Worm (Caenorhabditis elegans) whole organism, L2 larva: ENCODE data around the gene C04B4.2.
"Not testable (repeated sequence)": the region's sequence is repeated elsewhere in the genome, so short reads cannot be mapped to it uniquely, and the experiment has no call there.

Source experiments
- C34F6.9 ChIP-seq: fragments of 150-350 bp; optimal IDR thresholded peaks from 2 replicates; lab custom pipeline; 2014; ENCODE audit warnings: missing biosample characterization, missing genetic modification characterization
- R02D3.7 ChIP-seq: fragments of 150-350 bp; optimal IDR thresholded peaks from 2 replicates; lab custom pipeline; 2014; ENCODE audit warnings: missing biosample characterization, missing genetic modification characterization
- Y55F3AM.14 ChIP-seq: fragments of 200-800 bp; sonication (Bioruptor generic); optimal IDR thresholded peaks from 2 replicates; lab custom pipeline; 2018; ENCODE audit warnings: mild to moderate bottlenecking, missing genetic modification characterization, missing compliant biosample characterization
- ama-1 ChIP-seq: fragments of 150-350 bp; optimal IDR thresholded peaks from 2 replicates; lab custom pipeline; 2018; ENCODE audit warnings: inconsistent platforms
- ceh-16 ChIP-seq: fragments of 150-350 bp; optimal IDR thresholded peaks from 2 replicates; lab custom pipeline; 2014; ENCODE audit warnings: missing biosample characterization, missing genetic modification characterization
- crh-2 ChIP-seq: sonication (generic microtip); optimal IDR thresholded peaks from 2 replicates; lab custom pipeline; 2017; ENCODE audit warnings: missing biosample characterization, missing genetic modification characterization
- dmd-4 ChIP-seq: sonication (generic microtip); optimal IDR thresholded peaks from 2 replicates; lab custom pipeline; 2017; ENCODE audit warnings: missing biosample characterization, missing genetic modification characterization
- egl-27 ChIP-seq: sonication (generic microtip); optimal IDR thresholded peaks from 3 replicates; lab custom pipeline; 2017; ENCODE audit warnings: missing biosample characterization, missing genetic modification reagents, missing genetic modification characterization
- elt-3 ChIP-seq: sonication (generic microtip); optimal IDR thresholded peaks from 2 replicates; lab custom pipeline; 2017; ENCODE audit warnings: missing biosample characterization, missing genetic modification characterization
- fos-1 ChIP-seq: fragments of 150-350 bp; optimal IDR thresholded peaks from 2 replicates; lab custom pipeline; 2014; ENCODE audit warnings: missing biosample characterization, missing genetic modification characterization
- lin-11 ChIP-seq: fragments of 150-350 bp; sonication (generic microtip); optimal IDR thresholded peaks from 2 replicates; lab custom pipeline; 2014; ENCODE audit warnings: missing biosample characterization, missing genetic modification characterization, inconsistent platforms, mixed read lengths
- lin-13 ChIP-seq: fragments of 150-350 bp; optimal IDR thresholded peaks from 2 replicates; lab custom pipeline; 2014; ENCODE audit warnings: missing biosample characterization, missing genetic modification reagents, missing genetic modification characterization
- lin-39 ChIP-seq: fragments of 150-350 bp; optimal IDR thresholded peaks from 2 replicates; lab custom pipeline; 2014; ENCODE audit warnings: missing biosample characterization, missing genetic modification reagents, missing genetic modification characterization
- mab-5 ChIP-seq: fragments of 150-350 bp; optimal IDR thresholded peaks from 2 replicates; lab custom pipeline; 2014; ENCODE audit warnings: missing biosample characterization, missing genetic modification characterization
- mbf-1 ChIP-seq: sonication (generic microtip); optimal IDR thresholded peaks from 2 replicates; lab custom pipeline; 2017; ENCODE audit warnings: missing biosample characterization, missing genetic modification characterization
- nhr-10 ChIP-seq: sonication (generic microtip); optimal IDR thresholded peaks from 2 replicates; lab custom pipeline; 2017; ENCODE audit warnings: missing biosample characterization, missing genetic modification characterization
- nhr-11 ChIP-seq: fragments of 150-350 bp; optimal IDR thresholded peaks from 2 replicates; lab custom pipeline; 2014; ENCODE audit warnings: missing biosample characterization, missing genetic modification characterization
- nhr-12 ChIP-seq: fragments of 150-350 bp; optimal IDR thresholded peaks from 2 replicates; lab custom pipeline; 2014; ENCODE audit warnings: missing biosample characterization, missing genetic modification characterization
- nhr-21 ChIP-seq: fragments of 150-350 bp; optimal IDR thresholded peaks from 2 replicates; lab custom pipeline; 2014; ENCODE audit warnings: missing biosample characterization, missing genetic modification characterization
- nhr-237 ChIP-seq: fragments of 150-350 bp; optimal IDR thresholded peaks from 2 replicates; lab custom pipeline; 2014; ENCODE audit warnings: missing biosample characterization, missing genetic modification characterization
- nhr-25 ChIP-seq: fragments of 150-350 bp; sonication (generic microtip); optimal IDR thresholded peaks from 3 replicates; lab custom pipeline; 2014; ENCODE audit warnings: missing biosample characterization, missing genetic modification characterization
- nhr-6 ChIP-seq: fragments of 150-350 bp; optimal IDR thresholded peaks from 2 replicates; lab custom pipeline; 2014; ENCODE audit warnings: missing biosample characterization, missing genetic modification characterization
- nhr-77 ChIP-seq: fragments of 150-350 bp; optimal IDR thresholded peaks from 2 replicates; lab custom pipeline; 2014; ENCODE audit warnings: missing biosample characterization, missing genetic modification characterization
- sem-4 ChIP-seq: fragments of 150-350 bp; optimal IDR thresholded peaks from 2 replicates; lab custom pipeline; 2014; ENCODE audit warnings: missing biosample characterization, missing genetic modification reagents, missing genetic modification characterization
- sma-3 ChIP-seq: sonication (generic microtip); optimal IDR thresholded peaks from 2 replicates; lab custom pipeline; 2016; ENCODE audit warnings: missing genetic modification reagents, missing genetic modification characterization, missing compliant biosample characterization
- unc-55 ChIP-seq: fragments of 150-350 bp; sonication (generic microtip); optimal IDR thresholded peaks from 3 replicates; lab custom pipeline; 2014; ENCODE audit warnings: missing biosample characterization, missing genetic modification reagents, missing genetic modification characterization
- zag-1 ChIP-seq: fragments of 150-350 bp; optimal IDR thresholded peaks from 2 replicates; lab custom pipeline; 2014; ENCODE audit warnings: missing biosample characterization, missing genetic modification characterization

The C04B4.2 gene

DNA sequence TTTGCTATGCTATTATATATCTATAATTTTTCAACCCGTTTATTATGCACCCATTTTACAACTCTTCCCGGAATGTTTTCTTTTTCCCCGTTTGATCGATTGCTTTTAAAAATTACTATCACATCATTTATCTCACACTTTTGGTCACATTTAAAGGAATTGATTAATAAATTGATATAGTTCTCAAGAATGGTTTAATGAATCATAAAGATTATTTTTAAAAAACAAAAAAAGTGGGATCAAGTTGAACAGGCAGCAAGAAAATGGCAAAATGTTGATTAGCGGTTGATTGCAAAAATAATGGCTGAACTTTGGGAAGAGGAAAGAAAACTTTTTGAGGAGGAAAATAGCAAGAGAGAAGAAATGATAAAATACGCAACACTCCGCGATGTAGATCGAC lies 16.8 kb downstream of the C04B4.2 start, which contains the start of gene W06D11.5:
Gene W06D11.5, plus strand, starts transcription at position 301 of the 400 bp plus-strand sequence.
- no peak for TF ChIP-seq mbf-1 (tag; lab: Kevin White, UChicago)
- TF ChIP-seq nhr-11 (tag; lab: Kevin White, UChicago): no peak
- no peak for TF ChIP-seq sma-3 (GFP tag; lab: Kevin White, UChicago)
- TF ChIP-seq nhr-21: no peak
- TF ChIP-seq unc-55 (GFP tag; lab: Kevin White, UChicago): no peak
- TF ChIP-seq nhr-6 (tag; lab: Kevin White, UChicago): no peak
- no peak for TF ChIP-seq zag-1 (tag; lab: Kevin White, UChicago)
- no peak for TF ChIP-seq nhr-25 (tag; lab: Kevin White, UChicago)
- no peak for TF ChIP-seq lin-11 (tag; lab: Kevin White, UChicago)
- no peak for TF ChIP-seq C34F6.9 (tag; lab: Kevin White, UChicago)

DNA sequence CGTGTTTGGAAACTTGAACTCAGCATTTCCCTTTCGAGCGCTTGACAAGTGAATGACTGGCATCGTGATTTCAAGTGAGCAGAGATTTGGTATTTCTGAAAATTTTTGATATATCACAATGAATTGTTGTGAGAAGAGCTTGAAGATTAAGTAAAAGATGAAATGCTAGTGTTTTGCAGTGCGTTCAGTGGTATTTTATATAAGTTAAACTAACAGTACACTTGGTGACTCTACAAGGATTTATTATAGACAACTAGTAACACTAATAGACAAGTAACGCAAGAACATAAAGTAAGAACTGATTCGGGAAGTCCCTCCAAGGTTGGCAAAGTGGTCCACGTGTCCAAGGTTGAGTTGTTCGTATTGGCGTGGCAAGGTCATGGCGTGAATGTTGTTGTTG lies 19.7 kb downstream of the C04B4.2 start, which contains the start of gene dot-1.3:
Gene dot-1.3, minus strand, starts transcription at position 101 of the 400 bp plus-strand sequence.
- not testable (repeated sequence) for TF ChIP-seq Y55F3AM.14 (GFP tag; lab: Kevin White, UChicago); nhr-237 (tag; lab: Kevin White, UChicago); egl-27 (tag; lab: Kevin White, UChicago)
- TF ChIP-seq, all 48 proteins: peak for 0; not testable (repeated sequence) for 48

DNA sequence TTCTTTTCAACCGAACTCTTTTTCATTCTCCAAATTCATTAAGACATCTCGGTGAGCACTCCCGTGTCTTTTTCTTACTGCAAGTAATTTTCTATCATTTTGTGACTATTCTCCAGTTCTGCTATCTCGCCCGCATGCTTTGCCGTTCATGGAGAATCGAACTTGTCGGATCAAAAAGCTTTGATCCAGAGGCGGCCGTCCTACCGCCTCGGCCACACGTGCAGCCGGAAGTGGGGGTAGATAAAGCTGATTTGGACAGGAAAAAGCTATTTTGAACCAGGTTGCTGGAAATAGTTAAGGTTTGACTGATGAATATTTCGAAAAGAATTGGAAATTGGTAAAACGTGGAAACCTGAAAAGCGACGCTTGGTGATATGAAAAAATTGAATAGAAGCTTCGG lies 21.1 kb downstream of the C04B4.2 start:
- no peak for TF ChIP-seq R02D3.7 (tag; lab: Kevin White, UChicago)
- TF ChIP-seq Y55F3AM.14 (GFP tag; lab: Kevin White, UChicago): no peak

DNA sequence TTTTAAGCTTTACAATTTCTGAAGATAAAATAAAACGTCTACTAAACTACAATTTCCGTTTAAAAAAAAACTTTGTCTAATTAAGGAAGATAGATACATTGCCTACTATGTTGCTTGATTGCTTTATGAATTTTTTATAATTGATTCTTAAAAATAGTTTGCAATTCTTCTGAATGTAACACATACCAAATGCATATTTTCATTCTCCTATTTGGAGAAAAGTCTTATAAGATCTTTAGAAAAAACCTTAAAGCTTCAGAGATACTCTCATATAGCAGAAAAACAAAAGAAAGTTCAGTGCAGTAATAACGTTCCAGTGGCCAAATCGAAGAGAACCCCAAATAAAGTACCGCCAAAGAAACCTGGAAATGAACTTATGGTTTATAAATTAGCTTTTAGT lies 23.5 kb downstream of the C04B4.2 start, which contains the start of gene phf-32:
Gene phf-32, plus strand, starts transcription at position 301 of the 400 bp plus-strand sequence.
- TF ChIP-seq lin-13 (GFP tag; lab: Kevin White, UChicago) (no peak), ama-1 (lab: Kevin White, UChicago) (no peak)

DNA sequence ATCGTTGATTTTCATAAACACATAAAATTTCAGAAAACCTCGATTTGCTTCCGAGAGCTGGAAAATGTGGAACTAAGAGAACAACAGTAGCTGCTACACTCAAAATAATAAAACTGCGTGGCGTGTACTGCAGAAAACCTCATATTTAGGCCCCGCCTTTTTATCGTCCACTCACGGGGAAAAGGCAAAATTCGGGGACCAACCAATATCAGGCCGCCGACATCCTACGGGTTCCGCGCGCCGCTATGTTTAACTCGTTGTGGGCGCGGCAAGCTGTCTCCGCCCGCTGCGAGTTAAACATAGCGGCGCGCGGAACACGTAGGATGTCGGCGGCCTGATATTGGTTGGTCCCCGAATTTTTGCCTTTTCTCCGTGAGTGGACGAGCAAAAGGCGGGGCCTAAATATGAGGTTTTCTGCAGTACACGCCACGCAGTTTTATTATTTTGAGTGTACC lies 25.0 kb downstream of the C04B4.2 start, which contains the start of gene F17A2.16:
Gene F17A2.16, plus strand, starts transcription at position 405 of the 455 bp plus-strand sequence.
- TF ChIP-seq nhr-12 (tag; lab: Kevin White, UChicago); mab-5 (tag; lab: Kevin White, UChicago); sem-4: not testable (repeated sequence)

DNA sequence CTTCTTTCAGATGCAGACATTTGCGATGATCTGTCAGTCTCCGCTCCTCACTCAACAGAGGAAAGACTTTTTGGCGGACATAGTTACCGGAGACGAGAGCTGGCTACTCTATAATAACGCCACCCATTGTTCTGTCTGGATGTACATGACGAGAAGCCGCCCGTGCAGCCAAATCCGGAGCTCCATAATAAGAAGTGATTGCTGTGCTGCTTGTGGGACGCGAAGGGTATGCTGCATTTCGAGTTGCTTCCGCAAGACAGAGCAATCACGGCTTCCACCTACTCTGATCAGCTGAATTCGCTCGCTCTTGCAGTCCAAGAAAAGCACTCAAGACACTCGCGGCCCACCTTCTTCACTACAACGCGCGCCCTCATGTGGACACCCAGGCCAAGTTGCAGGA lies 30.7 kb downstream of the C04B4.2 start:
- TF ChIP-seq dmd-4 (tag; lab: Kevin White, UChicago): no peak
- TF ChIP-seq nhr-237 (tag; lab: Kevin White, UChicago): no peak
- no peak for TF ChIP-seq mab-5 (tag; lab: Kevin White, UChicago)
- TF ChIP-seq ceh-16: no peak
- no peak for TF ChIP-seq ama-1 (lab: Kevin White, UChicago)
- no peak for TF ChIP-seq fos-1 (tag; lab: Kevin White, UChicago)
- no peak for TF ChIP-seq egl-27 (tag; lab: Kevin White, UChicago)
- TF ChIP-seq crh-2 (tag; lab: Kevin White, UChicago): no peak
- TF ChIP-seq C34F6.9 (tag; lab: Kevin White, UChicago): no peak
- TF ChIP-seq lin-39: no peak
- no peak for TF ChIP-seq sma-3 (GFP tag; lab: Kevin White, UChicago)
- TF ChIP-seq nhr-77 (tag; lab: Kevin White, UChicago): no peak
- no peak for TF ChIP-seq lin-11 (tag; lab: Kevin White, UChicago)
- TF ChIP-seq sem-4: no peak
- no peak for TF ChIP-seq nhr-10

DNA sequence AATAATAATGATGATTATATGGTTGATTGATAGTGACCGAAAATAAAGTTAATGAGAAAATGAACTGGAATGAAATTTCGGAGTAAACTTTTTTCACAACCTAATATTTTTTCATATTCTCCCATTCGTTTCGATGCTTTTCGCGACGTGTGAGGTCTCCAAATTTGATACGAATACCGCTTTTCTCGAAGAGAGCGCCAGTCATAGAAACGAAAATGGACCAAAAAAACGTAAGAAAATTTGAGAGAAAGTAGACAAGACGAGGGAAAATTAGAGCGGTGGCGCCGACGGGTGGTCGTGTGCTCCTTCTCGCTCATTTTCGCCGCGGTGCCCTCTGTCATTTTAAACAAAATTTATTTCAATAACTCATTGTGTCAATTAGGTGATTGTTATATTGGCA lies 31.3 kb downstream of the C04B4.2 start:
- TF ChIP-seq dmd-4 (tag; lab: Kevin White, UChicago) (no peak), nhr-10 (no peak), elt-3 (tag; lab: Kevin White, UChicago) (no peak), ceh-16 (no peak), unc-55 (GFP tag; lab: Kevin White, UChicago) (no peak), nhr-25 (tag; lab: Kevin White, UChicago) (no peak), Y55F3AM.14 (GFP tag; lab: Kevin White, UChicago) (no peak)
